Worm (Caenorhabditis elegans) whole organism, young adult: ENCODE data around the gene let-4.

Experiments used
- B0035.1 ChIP-seq: sonication (generic microtip); optimal IDR thresholded peaks from 2 replicates; lab custom pipeline; 2016; ENCODE audit warnings: missing genetic modification characterization, mild to moderate bottlenecking, missing compliant biosample characterization, missing genotype, missing genetic modification reagents
- B0336.3 ChIP-seq: fragments of 200-800 bp; sonication (Bioruptor generic); IDR thresholded peaks from 2 replicates; pipeline ENCODE4 v1.3.6; 2022; ENCODE audit warnings: missing genetic modification characterization, missing compliant biosample characterization
- C17E4.6 ChIP-seq: fragments of 200-800 bp; sonication (Bioruptor generic); IDR thresholded peaks from 2 replicates; pipeline ENCODE4 v1.3.6; 2022; ENCODE audit warnings: missing genetic modification reagents, missing genetic modification characterization, missing compliant biosample characterization
- F22D6.2 ChIP-seq: sonication (generic microtip); optimal IDR thresholded peaks from 2 replicates; lab custom pipeline; 2016; ENCODE audit warnings: mild to moderate bottlenecking, missing genetic modification characterization, missing compliant biosample characterization
- F23B12.7 ChIP-seq: sonication (generic microtip); optimal IDR thresholded peaks from 2 replicates; lab custom pipeline; 2017; ENCODE audit warnings: missing genetic modification characterization, mild to moderate bottlenecking, missing compliant biosample characterization, antibody characterized with exemption, moderate library complexity; ENCODE audit not compliant: insufficient read depth
- F39B2.1 ChIP-seq: fragments of 200-800 bp; sonication (Bioruptor generic); IDR thresholded peaks from 2 replicates; pipeline ENCODE4 v1.3.6; 2022; ENCODE audit warnings: missing genetic modification reagents, missing genetic modification characterization, missing compliant biosample characterization
- F49E8.2 ChIP-seq: sonication (generic microtip); optimal IDR thresholded peaks from 3 replicates; lab custom pipeline; 2017; ENCODE audit warnings: missing genetic modification characterization, mild to moderate bottlenecking, missing compliant biosample characterization, antibody characterized with exemption, moderate library complexity; ENCODE audit not compliant: insufficient read depth
- F52B5.7 ChIP-seq: sonication (generic microtip); optimal IDR thresholded peaks from 2 replicates; lab custom pipeline; 2016; ENCODE audit warnings: mild to moderate bottlenecking, missing genetic modification characterization, missing compliant biosample characterization
- F57C9.4 ChIP-seq: sonication (generic microtip); optimal IDR thresholded peaks from 2 replicates; lab custom pipeline; 2017; ENCODE audit warnings: mild to moderate bottlenecking, missing genetic modification characterization, missing compliant biosample characterization
- K11D2.4 ChIP-seq: fragments of 200-800 bp; sonication (Bioruptor generic); IDR thresholded peaks from 2 replicates; pipeline ENCODE4 v1.3.6; 2022; ENCODE audit warnings: missing genetic modification reagents, missing genetic modification characterization, missing compliant biosample characterization
- K12H6.12 ChIP-seq: fragments of 200-800 bp; sonication (Bioruptor generic); optimal IDR thresholded peaks from 2 replicates; lab custom pipeline; 2018; ENCODE audit warnings: mild to moderate bottlenecking, missing genetic modification characterization, missing compliant biosample characterization
- aptf-3 ChIP-seq: fragments of 200-800 bp; sonication (Bioruptor generic); IDR thresholded peaks from 2 replicates; pipeline ENCODE4 v1.3.6; 2022; ENCODE audit warnings: missing genetic modification characterization, missing compliant biosample characterization
- atf-7 ChIP-seq: sonication (generic microtip); optimal IDR thresholded peaks from 2 replicates; lab custom pipeline; 2017; ENCODE audit warnings: mild to moderate bottlenecking, missing genetic modification characterization, missing compliant biosample characterization
- athp-1 ChIP-seq: sonication (generic microtip); optimal IDR thresholded peaks from 2 replicates; lab custom pipeline; 2017; ENCODE audit warnings: mild to moderate bottlenecking, missing genetic modification characterization, missing compliant biosample characterization
- bed-2 ChIP-seq: fragments of 200-800 bp; sonication (Bioruptor generic); IDR thresholded peaks from 2 replicates; pipeline ENCODE4 v1.3.6; 2022; ENCODE audit warnings: missing genetic modification reagents, missing genetic modification characterization, missing compliant biosample characterization
- ccch-3 ChIP-seq: fragments of 200-800 bp; sonication (Bioruptor generic); optimal IDR thresholded peaks from 2 replicates; lab custom pipeline; 2018; ENCODE audit warnings: mild to moderate bottlenecking, missing genetic modification characterization, missing compliant biosample characterization
- cebp-1 ChIP-seq, 2 experiments: fragments of 200-800 bp in 1 of 2; sonication (Bioruptor generic) in 1 of 2; sonication (generic microtip) in 1 of 2; IDR thresholded peaks in 1 of 2; optimal IDR thresholded peaks in 1 of 2; 2 replicates each; pipeline versions ENCODE4 v1.3.6 to Lab custom; 2017 to 2022; ENCODE audit warnings: missing compliant biosample characterization in 2 of 2, missing genetic modification characterization in 2 of 2, mild to moderate bottlenecking in 1 of 2, missing genetic modification reagents in 1 of 2, moderate library complexity in 1 of 2
- dox-1 ChIP-seq: fragments of 200-800 bp; sonication (Bioruptor generic); IDR thresholded peaks from 2 replicates; pipeline ENCODE4 v1.3.6; 2022; ENCODE audit warnings: missing genetic modification reagents, missing genetic modification characterization, missing compliant biosample characterization
- efl-1 ChIP-seq: fragments of 150-350 bp; optimal IDR thresholded peaks from 2 replicates; lab custom pipeline; 2014; ENCODE audit warnings: missing biosample characterization, missing genetic modification reagents, missing genetic modification characterization
- fkh-3 ChIP-seq: sonication (generic microtip); optimal IDR thresholded peaks from 2 replicates; lab custom pipeline; 2016; ENCODE audit warnings: mild to moderate bottlenecking, missing genetic modification characterization, missing compliant biosample characterization
- him-1 ChIP-seq: sonication (generic microtip); optimal IDR thresholded peaks from 2 replicates; lab custom pipeline; 2016; ENCODE audit warnings: missing genotype, missing genetic modification reagents, missing genetic modification characterization, missing compliant biosample characterization
- let-607 ChIP-seq, 2 experiments: fragments of 200-800 bp in 1 of 2; sonication (Bioruptor generic) in 1 of 2; sonication (generic microtip) in 1 of 2; optimal IDR thresholded peaks; 2 replicates each; lab custom pipeline; 2016 to 2018; ENCODE audit warnings: mild to moderate bottlenecking in 2 of 2, missing compliant biosample characterization in 2 of 2, missing genetic modification characterization in 2 of 2, moderate library complexity in 2 of 2, missing genotype in 1 of 2
- lin-26 ChIP-seq: fragments of 200-800 bp; sonication (Bioruptor generic); IDR thresholded peaks from 2 replicates; pipeline ENCODE4 v1.3.6; 2022; ENCODE audit warnings: missing genetic modification reagents, missing genetic modification characterization, missing compliant biosample characterization
- madf-10 ChIP-seq: sonication (generic microtip); optimal IDR thresholded peaks from 2 replicates; lab custom pipeline; 2016; ENCODE audit warnings: mild to moderate bottlenecking, missing genetic modification characterization, missing compliant biosample characterization
- madf-6 ChIP-seq: fragments of 200-800 bp; sonication (Bioruptor generic); IDR thresholded peaks from 2 replicates; pipeline ENCODE4 v1.3.6; 2022; ENCODE audit warnings: missing genetic modification reagents, missing genetic modification characterization, missing compliant biosample characterization
- mel-28 ChIP-seq: sonication (generic microtip); optimal IDR thresholded peaks from 2 replicates; lab custom pipeline; 2016; ENCODE audit warnings: borderline replicate concordance, mild to moderate bottlenecking, missing genetic modification characterization, missing compliant biosample characterization
- nfya-2 ChIP-seq: fragments of 200-800 bp; sonication (Bioruptor generic); IDR thresholded peaks from 2 replicates; pipeline ENCODE4 v1.3.6; 2022; ENCODE audit warnings: missing genetic modification reagents, missing genetic modification characterization, missing compliant biosample characterization
- nhr-27 ChIP-seq: fragments of 200-800 bp; sonication (Bioruptor generic); optimal IDR thresholded peaks from 2 replicates; lab custom pipeline; 2018; ENCODE audit warnings: mild to moderate bottlenecking, missing genetic modification characterization, moderate library complexity, missing compliant biosample characterization
- pha-4 ChIP-seq: fragments of 150-350 bp; sonication (generic microtip); optimal IDR thresholded peaks from 2 replicates; lab custom pipeline; 2014; ENCODE audit warnings: missing biosample characterization, missing genetic modification reagents, missing genetic modification characterization
- repo-1 ChIP-seq: sonication (generic microtip); optimal IDR thresholded peaks from 2 replicates; lab custom pipeline; 2017; ENCODE audit warnings: mild to moderate bottlenecking, missing genetic modification characterization, missing compliant biosample characterization
- sdz-38 ChIP-seq: sonication (generic microtip); optimal IDR thresholded peaks from 2 replicates; lab custom pipeline; 2016; ENCODE audit warnings: missing genotype, missing genetic modification characterization, missing compliant biosample characterization
- sea-2 ChIP-seq: fragments of 200-800 bp; sonication (Bioruptor generic); IDR thresholded peaks from 2 replicates; pipeline ENCODE4 v1.3.6; 2022; ENCODE audit warnings: missing genetic modification characterization, missing compliant biosample characterization
- snpc-3.4 ChIP-seq: sonication (generic microtip); optimal IDR thresholded peaks from 2 replicates; lab custom pipeline; 2017; ENCODE audit warnings: missing genetic modification characterization, mild to moderate bottlenecking, missing compliant biosample characterization, antibody characterized with exemption, moderate library complexity, missing genotype, missing genetic modification reagents
- zim-3 ChIP-seq: sonication (generic microtip); optimal IDR thresholded peaks from 2 replicates; lab custom pipeline; 2017; ENCODE audit warnings: mild to moderate bottlenecking, missing genetic modification characterization, moderate library complexity, missing compliant biosample characterization
- ztf-22 ChIP-seq: fragments of 200-800 bp; sonication (Bioruptor generic); optimal IDR thresholded peaks from 2 replicates; lab custom pipeline; 2018; ENCODE audit warnings: mild to moderate bottlenecking, missing genetic modification characterization, moderate library complexity, missing compliant biosample characterization
- ztf-25 ChIP-seq: fragments of 200-800 bp; sonication (Bioruptor generic); IDR thresholded peaks from 2 replicates; pipeline ENCODE4 v1.3.6; 2022; ENCODE audit warnings: missing genetic modification reagents, missing genetic modification characterization, missing compliant biosample characterization
- ztf-26 ChIP-seq: sonication (generic microtip); optimal IDR thresholded peaks from 2 replicates; lab custom pipeline; 2017; ENCODE audit warnings: missing genetic modification characterization, missing compliant biosample characterization
- ztf-6 ChIP-seq: fragments of 200-800 bp; sonication (Bioruptor generic); IDR thresholded peaks from 2 replicates; pipeline ENCODE4 v1.3.6; 2022; ENCODE audit warnings: missing genetic modification reagents, missing genetic modification characterization, missing compliant biosample characterization

let-4 gene

ce11 chrX:14602676-14603075, 24.9 kb downstream of the let-4 start, which contains the start of gene eor-2 (continued):
- TF ChIP-seq madf-10 (tag; lab: Kevin White, UChicago) (peak; percentile 60), nfya-2 (GFP tag; lab: Robert Waterston, UW) (no peak), ztf-26 (tag; lab: Kevin White, UChicago) (peak; percentile 2), F52B5.7 (tag; lab: Kevin White, UChicago) (no peak), F22D6.2 (tag; lab: Kevin White, UChicago) (no peak), aptf-3 (GFP tag; lab: Robert Waterston, UW) (no peak), lin-26 (GFP tag; lab: Robert Waterston, UW) (no peak), F57C9.4 (no peak), efl-1 (GFP tag; lab: Kevin White, UChicago) (no peak), snpc-3.4 (no peak), bed-2 (GFP tag; lab: Robert Waterston, UW) (no peak), ztf-22 (GFP tag; lab: Kevin White, UChicago) (no peak), sea-2 (GFP tag; lab: Robert Waterston, UW) (no peak), K12H6.12 (tag; lab: Kevin White, UChicago) (peak; percentile 30), nhr-27 (no peak), him-1 (tag; lab: Kevin White, UChicago) (no peak), K11D2.4 (GFP tag; lab: Robert Waterston, UW) (0 out of 2 replicates have a peak, but pooled peaks have one; percentile 17), sdz-38 (tag; lab: Kevin White, UChicago) (no peak), C17E4.6 (GFP tag; lab: Robert Waterston, UW) (no peak), zim-3 (tag; lab: Kevin White, UChicago) (no peak), F49E8.2 (tag; lab: Kevin White, UChicago) (no peak), repo-1 (no peak), F39B2.1 (no peak), B0035.1 (tag; lab: Kevin White, UChicago) (no peak), B0336.3 (no peak), pha-4 (tag; lab: Kevin White, UChicago) (peak; percentile 32), athp-1 (tag; lab: Kevin White, UChicago) (no peak), ztf-25 (GFP tag; lab: Robert Waterston, UW) (no peak), mel-28 (tag; lab: Kevin White, UChicago) (no peak), dox-1 (GFP tag; lab: Robert Waterston, UW) (no peak), atf-7 (tag; lab: Kevin White, UChicago) (peak; percentile 10), ccch-3 (GFP tag; lab: Kevin White, UChicago) (no peak), madf-6 (GFP tag; lab: Robert Waterston, UW) (no peak), fkh-3 (tag; lab: Kevin White, UChicago) (no peak), F23B12.7 (tag; lab: Kevin White, UChicago) (peak; percentile 15), ztf-6 (no peak)

- TF ChIP-seq let-607 (tag; optimal IDR thresholded peaks at IDR 0.05; lab: Kevin White, UChicago) (no peak), cebp-1 (GFP tag; IDR thresholded peaks at IDR 0.05; lab: Robert Waterston, UW) (peak; percentile 59; the same call in 1 of the 2 replicates), cebp-1 (tag; optimal IDR thresholded peaks at IDR 0.05; lab: Kevin White, UChicago) (peak; percentile 91)
- TF ChIP-seq, all 124 proteins: peak for 1
Observed at ce11 chrX:14607770-14608169, 30.0 kb downstream of the let-4 start.
